Worm (Caenorhabditis elegans) whole organism, L4/young adult: ENCODE results near the gene F35F10.1.

Source experiments
- W03F9.2 ChIP-seq: fragments of 150-350 bp; optimal IDR thresholded peaks from 2 replicates; lab custom pipeline; 2014; ENCODE audit warnings: missing biosample characterization, missing genetic modification characterization
- dao-5 ChIP-seq: sonication (generic microtip); optimal IDR thresholded peaks from 2 replicates; lab custom pipeline; 2016; ENCODE audit warnings: missing genotype, missing genetic modification characterization, moderate library complexity, missing compliant biosample characterization
- him-1 ChIP-seq: sonication (generic microtip); optimal IDR thresholded peaks from 2 replicates; lab custom pipeline; 2016; ENCODE audit warnings: missing genotype, missing genetic modification reagents, missing genetic modification characterization, missing compliant biosample characterization

Gene F35F10.1

DNA sequence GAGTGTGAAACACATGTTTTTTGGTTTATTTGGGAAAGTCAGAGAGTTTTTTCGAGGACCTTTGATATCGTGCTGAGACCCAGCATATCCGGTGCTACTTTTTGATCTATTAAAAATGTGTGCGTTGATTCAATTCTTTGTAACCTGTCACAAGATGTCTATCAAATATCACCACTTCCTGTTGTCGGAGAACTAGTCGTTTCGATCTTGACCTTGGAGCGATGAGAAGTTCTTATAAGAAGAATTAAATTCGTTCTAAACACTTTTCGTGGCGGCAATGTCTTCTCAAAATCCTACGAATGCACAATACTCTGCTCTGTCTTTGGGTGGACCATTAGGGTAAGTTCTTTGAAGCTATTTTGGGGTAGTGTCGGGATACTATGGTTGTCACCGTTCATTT, at the start of gene F35F10.1:
TSS of gene F35F10.1 (plus strand) at position 200 of the 400 bp plus-strand sequence.
- no peak for TF ChIP-seq W03F9.2
- TF ChIP-seq him-1 (tag; lab: Kevin White, UChicago), result no peak
- no peak for TF ChIP-seq dao-5 (tag; lab: Kevin White, UChicago)

- TF ChIP-seq W03F9.2 (no peak), him-1 (tag; lab: Kevin White, UChicago) (no peak), dao-5 (tag; lab: Kevin White, UChicago) (no peak)
These were observed 48.2 kb upstream of the F35F10.1 start, which contains the start of gene T28A11.18 for ce11 chrV:3267950-3268349. Gene T28A11.18 (minus strand): TSS chrV:3268050.

DNA sequence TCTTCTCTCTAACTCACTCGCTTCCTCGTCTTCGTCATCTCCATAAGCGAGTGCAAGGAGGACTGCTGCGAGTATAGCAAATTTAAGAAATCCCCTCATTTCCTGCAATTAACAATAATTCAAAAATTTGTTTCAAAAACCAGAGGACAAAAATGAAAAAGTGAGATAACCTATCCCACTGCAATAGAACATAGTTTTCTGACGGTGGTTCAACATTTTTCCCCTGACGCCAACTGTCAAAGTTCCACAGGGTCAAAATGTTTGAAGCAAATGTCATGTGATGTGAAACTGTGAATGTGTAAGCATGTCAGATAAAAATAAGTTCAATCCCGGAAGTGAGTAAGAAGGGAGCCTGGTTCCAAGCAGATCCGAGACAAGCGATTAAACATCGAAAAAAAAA, 46.7 kb upstream of the F35F10.1 start, which contains the start of gene T28A11.19:
TSS of gene T28A11.19 (minus strand) at position 108 of the 400 bp plus-strand sequence.
- TF ChIP-seq him-1 (tag; lab: Kevin White, UChicago) (no peak), dao-5 (tag; lab: Kevin White, UChicago) (no peak), W03F9.2 (no peak)

DNA sequence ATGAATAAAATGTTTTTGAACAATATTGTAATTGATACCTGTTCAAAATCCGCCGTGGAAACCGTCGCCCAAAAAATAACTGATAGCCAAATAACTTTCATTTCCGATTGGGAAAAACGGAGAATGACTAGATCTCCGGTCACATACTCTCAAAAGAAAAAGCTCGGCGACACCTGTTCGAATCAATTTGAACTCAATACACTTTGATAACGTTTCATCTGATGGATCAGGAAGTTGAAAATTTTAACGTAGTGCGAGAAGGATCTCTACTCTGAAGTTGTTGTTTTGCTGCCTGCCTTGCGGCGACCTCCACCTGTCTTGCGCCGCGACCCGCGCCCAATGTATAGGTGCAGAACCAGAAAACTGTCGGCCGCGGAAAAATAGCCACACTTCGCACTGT, 43.0 kb upstream of the F35F10.1 start, which contains the start of gene T28A11.20:
TSS of gene T28A11.20 (minus strand) at position 101 of the 400 bp plus-strand sequence.
- TF ChIP-seq W03F9.2, result no peak
- TF ChIP-seq him-1 (tag; lab: Kevin White, UChicago), result no peak
- TF ChIP-seq dao-5 (tag; lab: Kevin White, UChicago), result no peak

DNA sequence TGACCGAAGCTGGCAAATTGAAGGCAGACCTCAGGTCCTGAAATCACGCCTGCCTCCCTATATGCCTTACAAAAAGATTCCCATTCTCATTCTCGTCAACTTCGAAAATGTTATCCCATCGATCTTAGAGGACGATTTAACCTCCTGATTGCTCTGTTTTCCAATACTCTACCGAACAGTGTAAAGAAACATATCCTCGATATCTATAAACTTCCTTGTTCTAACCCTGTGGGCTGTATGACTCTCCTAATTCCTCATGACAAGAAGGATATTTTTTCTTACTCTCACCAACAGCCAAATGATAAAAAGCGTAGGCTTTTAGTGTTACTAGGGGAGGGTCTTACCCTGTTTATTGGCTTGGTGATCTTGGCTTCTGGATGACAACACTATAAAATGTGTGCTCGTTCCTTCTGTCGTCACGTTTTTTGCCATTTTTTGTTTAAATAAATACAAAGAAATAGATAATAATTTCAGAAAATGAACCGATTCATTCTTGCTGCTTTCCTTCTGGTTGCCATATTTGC, 42.5 kb upstream of the F35F10.1 start, which contains the start of gene T28A11.4:
TSS of gene T28A11.4 (plus strand) at position 474 of the 524 bp plus-strand sequence.
- no peak for TF ChIP-seq dao-5 (tag; lab: Kevin White, UChicago)
- TF ChIP-seq him-1 (tag; lab: Kevin White, UChicago), result no peak
- TF ChIP-seq W03F9.2, result no peak

DNA sequence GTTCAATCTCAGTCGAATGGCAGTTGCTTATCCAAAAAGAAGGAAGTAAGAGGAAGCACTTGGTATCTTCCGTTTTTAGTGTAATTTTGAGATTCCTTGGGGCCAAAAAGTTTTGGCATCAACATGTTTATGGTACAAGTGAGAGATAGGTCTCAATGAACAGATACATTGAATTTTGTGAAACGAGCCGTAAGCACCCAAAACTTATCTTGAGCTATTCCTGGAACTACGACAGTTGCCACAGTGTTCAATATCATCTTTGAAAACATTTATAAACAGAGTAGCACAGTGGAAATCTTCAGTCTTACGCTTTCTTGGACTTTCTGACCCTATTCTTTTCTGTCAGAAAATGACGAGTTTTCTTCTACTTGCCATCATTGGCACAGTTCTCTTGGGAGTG, 41.1 kb upstream of the F35F10.1 start, which contains the start of gene T28A11.3:
TSS of gene T28A11.3 (plus strand) at position 301 of the 400 bp plus-strand sequence.
- no peak for TF ChIP-seq him-1 (tag; lab: Kevin White, UChicago)
- TF ChIP-seq dao-5 (tag; lab: Kevin White, UChicago), result no peak
- no peak for TF ChIP-seq W03F9.2

DNA sequence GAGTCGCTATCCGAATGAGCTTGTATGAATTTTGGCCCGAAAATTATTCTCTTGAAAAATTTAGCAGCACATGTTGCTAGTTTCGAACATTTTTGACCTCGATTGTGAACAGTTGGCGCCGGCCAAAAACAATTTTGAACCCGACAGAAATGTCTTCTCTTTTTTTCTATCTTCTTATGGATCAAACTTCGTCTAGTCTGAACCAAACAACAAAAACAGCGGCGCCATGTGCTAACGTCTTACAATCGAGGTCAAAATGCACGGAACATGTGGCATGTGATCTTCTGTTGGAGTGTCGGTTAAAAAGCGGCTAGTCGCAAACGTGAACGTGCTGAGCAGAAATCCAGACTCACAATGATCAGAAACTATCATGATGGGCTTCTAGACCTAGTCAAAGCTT, 39.9 kb upstream of the F35F10.1 start:
- no peak for TF ChIP-seq dao-5 (tag; lab: Kevin White, UChicago)
- TF ChIP-seq him-1 (tag; lab: Kevin White, UChicago), result no peak
- no peak for TF ChIP-seq W03F9.2

ce11 chrV:3278101-3278639, 37.9 kb upstream of the F35F10.1 start, which contains the start of gene fbxa-64:
Gene fbxa-64 (minus strand): TSS chrV:3278151.
- TF ChIP-seq him-1 (tag; lab: Kevin White, UChicago), result no peak
- no peak for TF ChIP-seq W03F9.2
- no peak for TF ChIP-seq dao-5 (tag; lab: Kevin White, UChicago)

ce11 chrV:3279138-3279537, 37.0 kb upstream of the F35F10.1 start:
- TF ChIP-seq dao-5 (tag; lab: Kevin White, UChicago), result no peak
- TF ChIP-seq W03F9.2, result no peak
- TF ChIP-seq him-1 (tag; lab: Kevin White, UChicago), result no peak

DNA sequence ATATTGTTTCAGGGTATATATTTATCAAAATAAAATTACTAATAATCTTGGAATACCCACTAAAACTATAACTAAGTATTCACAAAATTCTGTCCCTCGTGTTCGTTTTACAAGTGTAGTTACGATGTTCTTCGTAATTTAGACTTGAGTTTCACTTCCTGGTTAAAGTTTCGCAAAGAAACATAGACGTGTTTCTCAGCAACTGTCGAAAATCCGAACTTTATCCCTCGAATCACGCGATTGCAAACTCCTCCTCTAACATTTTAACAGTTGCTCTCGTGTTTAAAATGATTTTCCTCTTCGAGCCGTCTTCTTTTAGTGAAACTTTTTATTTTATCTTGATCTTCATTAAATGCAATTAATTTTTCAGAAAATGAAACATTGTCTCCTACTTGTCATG, 36.1 kb upstream of the F35F10.1 start, which contains the start of gene T28A11.2:
TSS of gene T28A11.2 (plus strand) at position 371 of the 400 bp plus-strand sequence.
- no peak for TF ChIP-seq dao-5 (tag; lab: Kevin White, UChicago)
- TF ChIP-seq W03F9.2, result no peak
- no peak for TF ChIP-seq him-1 (tag; lab: Kevin White, UChicago)

DNA sequence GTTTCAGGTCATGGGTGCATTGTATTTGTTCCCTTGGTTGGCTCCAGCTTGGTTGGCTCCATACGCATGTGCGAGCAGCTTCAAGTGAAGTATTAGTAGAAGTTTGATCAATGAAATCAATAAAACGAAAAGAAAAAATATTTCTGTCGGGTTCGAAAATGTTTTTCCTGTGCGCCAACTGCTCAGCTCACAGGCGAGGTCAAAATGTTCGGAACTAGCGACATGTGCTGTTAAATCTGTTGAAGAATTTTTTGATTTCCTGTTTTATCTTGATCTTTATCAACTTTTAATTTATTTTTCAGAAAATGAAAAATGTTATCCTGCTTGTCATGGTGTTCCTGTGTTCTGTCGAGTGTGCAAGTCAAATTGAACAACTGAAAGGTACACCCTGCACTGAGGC, 34.6 kb upstream of the F35F10.1 start, which contains the start of gene T28A11.25:
TSS of gene T28A11.25 (plus strand) at position 301 of the 400 bp plus-strand sequence.
- no peak for TF ChIP-seq W03F9.2
- TF ChIP-seq him-1 (tag; lab: Kevin White, UChicago), result no peak
- TF ChIP-seq dao-5 (tag; lab: Kevin White, UChicago), result no peak

DNA sequence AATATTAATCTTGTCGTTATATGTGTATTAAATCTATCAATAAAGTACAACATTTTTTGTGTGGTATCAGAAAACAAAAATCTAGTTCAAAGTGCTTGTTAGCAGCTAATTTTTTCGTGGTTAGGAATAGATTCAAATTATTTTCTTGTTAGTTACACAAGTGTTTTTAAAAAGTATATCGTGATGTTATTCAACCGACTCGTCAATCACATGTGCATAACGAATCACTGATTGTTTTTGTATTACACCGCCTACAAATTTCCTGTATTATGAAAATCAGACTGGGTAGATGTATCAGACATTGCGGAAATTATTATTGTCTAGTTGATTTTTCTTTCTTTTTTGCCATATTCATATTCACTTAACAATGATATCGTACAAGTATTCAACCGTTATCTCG, 33.1 kb upstream of the F35F10.1 start, which contains the start of gene str-64:
TSS of gene str-64 (plus strand) at position 301 of the 400 bp plus-strand sequence.
- no peak for TF ChIP-seq W03F9.2
- no peak for TF ChIP-seq him-1 (tag; lab: Kevin White, UChicago)
- TF ChIP-seq dao-5 (tag; lab: Kevin White, UChicago), result no peak

- TF ChIP-seq him-1 (tag; lab: Kevin White, UChicago), result no peak
- TF ChIP-seq W03F9.2, result no peak
- TF ChIP-seq dao-5 (tag; lab: Kevin White, UChicago), result no peak
These were observed 31.5 kb upstream of the F35F10.1 start, which contains the start of gene F35F10.5 for ce11 chrV:3284629-3285028. Gene F35F10.5 (plus strand): TSS chrV:3284929.

- no peak for TF ChIP-seq dao-5 (tag; lab: Kevin White, UChicago)
- TF ChIP-seq W03F9.2, result no peak
- TF ChIP-seq him-1 (tag; lab: Kevin White, UChicago), result no peak
These were observed 28.8 kb upstream of the F35F10.1 start, which contains the start of gene F35F10.7 for ce11 chrV:3287330-3287729. Gene F35F10.7 (minus strand): TSS chrV:3287430.
